Worm (Caenorhabditis elegans) whole organism, young adult: ENCODE measurements around the gene C54F6.6.
A peak's percentile ranks its signal among the peaks of the same experiment; 100 is the strongest.
"Not testable (repeated sequence)": the region's sequence is repeated elsewhere in the genome, so short reads cannot be mapped to it uniquely, and the experiment has no call there.

Experiments
- B0261.1 ChIP-seq: sonication (generic microtip); optimal IDR thresholded peaks from 2 replicates; lab custom pipeline; 2016; ENCODE audit warnings: mild to moderate bottlenecking, missing genetic modification characterization, moderate library complexity, missing compliant biosample characterization
- B0336.3 ChIP-seq: fragments of 200-800 bp; sonication (Bioruptor generic); IDR thresholded peaks from 2 replicates; pipeline ENCODE4 v1.3.6; 2022; ENCODE audit warnings: missing genetic modification characterization, missing compliant biosample characterization
- C06A6.2 ChIP-seq: fragments of 200-800 bp; sonication (Bioruptor generic); conservative IDR thresholded peaks from 2 replicates; pipeline ENCODE4 v1.3.6; 2022; ENCODE audit warnings: missing genetic modification characterization, missing compliant biosample characterization
- F22D6.2 ChIP-seq: sonication (generic microtip); optimal IDR thresholded peaks from 2 replicates; lab custom pipeline; 2016; ENCODE audit warnings: mild to moderate bottlenecking, missing genetic modification characterization, missing compliant biosample characterization
- F49E8.2 ChIP-seq: sonication (generic microtip); optimal IDR thresholded peaks from 3 replicates; lab custom pipeline; 2017; ENCODE audit warnings: missing genetic modification characterization, mild to moderate bottlenecking, missing compliant biosample characterization, antibody characterized with exemption, moderate library complexity; ENCODE audit not compliant: insufficient read depth
- F55B11.4 ChIP-seq: sonication (generic microtip); optimal IDR thresholded peaks from 2 replicates; lab custom pipeline; 2016; ENCODE audit warnings: missing compliant biosample characterization, missing genetic modification characterization, borderline replicate concordance; ENCODE audit not compliant: insufficient read depth
- Y53F4B.3 ChIP-seq: fragments of 200-800 bp; sonication (Bioruptor generic); IDR thresholded peaks from 2 replicates; pipeline ENCODE4 v1.3.6; 2022; ENCODE audit warnings: missing genetic modification reagents, missing genetic modification characterization, missing compliant biosample characterization
- Y95B8A.8 ChIP-seq: fragments of 200-800 bp; sonication (Bioruptor generic); IDR thresholded peaks from 2 replicates; pipeline ENCODE4 v1.3.6; 2022; ENCODE audit warnings: missing genetic modification reagents, missing genetic modification characterization, missing compliant biosample characterization
- akir-1 ChIP-seq: fragments of 200-800 bp; sonication (Bioruptor generic); optimal IDR thresholded peaks from 2 replicates; lab custom pipeline; 2018; ENCODE audit warnings: mild to moderate bottlenecking, missing genetic modification characterization, moderate library complexity, missing compliant biosample characterization
- atf-7 ChIP-seq: sonication (generic microtip); optimal IDR thresholded peaks from 2 replicates; lab custom pipeline; 2017; ENCODE audit warnings: mild to moderate bottlenecking, missing genetic modification characterization, missing compliant biosample characterization
- attf-3 ChIP-seq: fragments of 200-800 bp; sonication (Bioruptor generic); conservative IDR thresholded peaks from 2 replicates; pipeline ENCODE4 v1.3.6; 2022; ENCODE audit warnings: missing genetic modification reagents, missing genetic modification characterization, missing compliant biosample characterization
- ccch-3 ChIP-seq: fragments of 200-800 bp; sonication (Bioruptor generic); optimal IDR thresholded peaks from 2 replicates; lab custom pipeline; 2018; ENCODE audit warnings: mild to moderate bottlenecking, missing genetic modification characterization, missing compliant biosample characterization
- ceh-40 ChIP-seq: fragments of 200-800 bp; sonication (Bioruptor generic); IDR thresholded peaks from 2 replicates; pipeline ENCODE4 v1.3.6; 2022; ENCODE audit warnings: missing genetic modification characterization, missing compliant biosample characterization
- ceh-79 ChIP-seq: sonication (generic microtip); optimal IDR thresholded peaks from 2 replicates; lab custom pipeline; 2017; ENCODE audit warnings: mild to moderate bottlenecking, missing genetic modification characterization, missing compliant biosample characterization
- fkh-3 ChIP-seq: sonication (generic microtip); optimal IDR thresholded peaks from 2 replicates; lab custom pipeline; 2016; ENCODE audit warnings: mild to moderate bottlenecking, missing genetic modification characterization, missing compliant biosample characterization
- gei-17 ChIP-seq: fragments of 200-800 bp; sonication (Bioruptor generic); optimal IDR thresholded peaks from 2 replicates; lab custom pipeline; 2018; ENCODE audit warnings: mild to moderate bottlenecking, missing genetic modification characterization, missing compliant biosample characterization
- hlh-12 ChIP-seq: sonication (generic microtip); optimal IDR thresholded peaks from 2 replicates; lab custom pipeline; 2016; ENCODE audit warnings: missing genetic modification characterization, missing compliant biosample characterization
- hlh-26 ChIP-seq: fragments of 200-800 bp; sonication (Bioruptor generic); conservative IDR thresholded peaks from 2 replicates; pipeline ENCODE4 v1.3.6; 2022; ENCODE audit warnings: missing genetic modification reagents, missing genetic modification characterization, missing compliant biosample characterization
- hmg-20 ChIP-seq: fragments of 200-800 bp; sonication (Bioruptor generic); IDR thresholded peaks from 2 replicates; pipeline ENCODE4 v1.3.6; 2022; ENCODE audit warnings: missing genetic modification reagents, missing genetic modification characterization, missing compliant biosample characterization
- let-607 ChIP-seq, 2 experiments: fragments of 200-800 bp in 1 of 2; sonication (Bioruptor generic) in 1 of 2; sonication (generic microtip) in 1 of 2; optimal IDR thresholded peaks; 2 replicates each; lab custom pipeline; 2016 to 2018; ENCODE audit warnings: mild to moderate bottlenecking in 2 of 2, missing compliant biosample characterization in 2 of 2, missing genetic modification characterization in 2 of 2, moderate library complexity in 2 of 2, missing genotype in 1 of 2
- lin-26 ChIP-seq: fragments of 200-800 bp; sonication (Bioruptor generic); IDR thresholded peaks from 2 replicates; pipeline ENCODE4 v1.3.6; 2022; ENCODE audit warnings: missing genetic modification reagents, missing genetic modification characterization, missing compliant biosample characterization
- lin-54 ChIP-seq: fragments of 200-800 bp; sonication (Bioruptor generic); optimal IDR thresholded peaks from 2 replicates; lab custom pipeline; 2018; ENCODE audit warnings: mild to moderate bottlenecking, missing genetic modification characterization, missing compliant biosample characterization
- lsl-1 ChIP-seq: fragments of 200-800 bp; sonication (Bioruptor generic); optimal IDR thresholded peaks from 2 replicates; lab custom pipeline; 2018; ENCODE audit warnings: mild to moderate bottlenecking, missing genetic modification characterization, moderate library complexity, missing compliant biosample characterization
- lsy-27 ChIP-seq: sonication (generic microtip); optimal IDR thresholded peaks from 2 replicates; lab custom pipeline; 2017; ENCODE audit warnings: missing genetic modification characterization, mild to moderate bottlenecking, missing compliant biosample characterization, antibody characterized with exemption, missing genotype, borderline replicate concordance; ENCODE audit not compliant: insufficient read depth
- madf-6 ChIP-seq: fragments of 200-800 bp; sonication (Bioruptor generic); IDR thresholded peaks from 2 replicates; pipeline ENCODE4 v1.3.6; 2022; ENCODE audit warnings: missing genetic modification reagents, missing genetic modification characterization, missing compliant biosample characterization
- nhr-120 ChIP-seq: fragments of 200-800 bp; sonication (Bioruptor generic); IDR thresholded peaks from 2 replicates; pipeline ENCODE4 v1.3.6; 2022; ENCODE audit warnings: missing genetic modification characterization, missing compliant biosample characterization
- nhr-179 ChIP-seq: sonication (generic microtip); optimal IDR thresholded peaks from 2 replicates; lab custom pipeline; 2016; ENCODE audit warnings: mild to moderate bottlenecking, missing genetic modification characterization, missing compliant biosample characterization
- repo-1 ChIP-seq: sonication (generic microtip); optimal IDR thresholded peaks from 2 replicates; lab custom pipeline; 2017; ENCODE audit warnings: mild to moderate bottlenecking, missing genetic modification characterization, missing compliant biosample characterization
- rpc-1 ChIP-seq, 2 experiments: fragments of 150-350 bp in 1 of 2; sonication (generic microtip) in 1 of 2; optimal IDR thresholded peaks; 2 replicates each; lab custom pipeline; 2014 to 2018; ENCODE audit warnings: missing biosample characterization in 1 of 2, missing genetic modification characterization in 1 of 2, missing genetic modification reagents in 1 of 2, missing genotype in 1 of 2
- snpc-1.3 ChIP-seq: sonication (generic microtip); optimal IDR thresholded peaks from 2 replicates; lab custom pipeline; 2017; ENCODE audit warnings: missing genetic modification characterization, mild to moderate bottlenecking, missing compliant biosample characterization, antibody characterized with exemption, moderate library complexity, missing genotype, missing genetic modification reagents; ENCODE audit not compliant: insufficient read depth
- sptf-2 ChIP-seq: fragments of 200-800 bp; sonication (Bioruptor generic); optimal IDR thresholded peaks from 2 replicates; lab custom pipeline; 2018; ENCODE audit warnings: mild to moderate bottlenecking, missing genetic modification characterization, missing compliant biosample characterization
- ztf-18 ChIP-seq: sonication (generic microtip); optimal IDR thresholded peaks from 2 replicates; lab custom pipeline; 2016; ENCODE audit warnings: missing genotype, mild to moderate bottlenecking, missing genetic modification characterization, missing compliant biosample characterization
- ztf-25 ChIP-seq: fragments of 200-800 bp; sonication (Bioruptor generic); IDR thresholded peaks from 2 replicates; pipeline ENCODE4 v1.3.6; 2022; ENCODE audit warnings: missing genetic modification reagents, missing genetic modification characterization, missing compliant biosample characterization
- ztf-28 ChIP-seq: fragments of 200-800 bp; sonication (Bioruptor generic); IDR thresholded peaks from 2 replicates; pipeline ENCODE4 v1.3.6; 2022; ENCODE audit warnings: missing genetic modification reagents, missing genetic modification characterization, missing compliant biosample characterization

C54F6.6 gene

DNA sequence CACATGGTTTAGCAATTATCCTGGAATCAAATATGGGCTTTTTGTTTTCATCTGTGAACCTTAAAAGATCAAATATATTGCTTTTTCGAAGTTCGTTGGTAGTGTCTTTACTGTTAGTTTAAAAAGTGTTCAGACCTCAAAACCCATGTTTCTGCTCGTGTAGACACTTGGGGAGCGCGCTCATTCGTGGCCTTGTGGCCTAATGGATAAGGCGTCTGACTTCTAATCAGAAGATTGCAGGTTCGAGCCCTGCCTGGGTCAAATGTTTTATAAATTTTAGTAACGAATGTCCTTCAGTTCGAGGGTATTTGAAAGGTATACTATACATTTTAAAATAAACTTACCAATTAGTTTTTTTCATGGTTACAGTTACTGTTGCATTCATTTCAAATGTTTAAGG, 17.3 kb upstream of the C54F6.6 start (continued):
- TF ChIP-seq ccch-3 (GFP tag; lab: Kevin White, UChicago): no peak
- TF ChIP-seq nhr-179 (tag; lab: Kevin White, UChicago): no peak
- TF ChIP-seq lin-26 (GFP tag; lab: Robert Waterston, UW): peak; percentile 55; the same call in 1 of the 2 replicates
- TF ChIP-seq ztf-18 (tag; lab: Kevin White, UChicago): peak; percentile 15
- TF ChIP-seq F22D6.2: no peak
- no peak for TF ChIP-seq madf-6
- TF ChIP-seq hlh-26 (GFP tag; lab: Robert Waterston, UW): no peak
- TF ChIP-seq rpc-1 (optimal IDR thresholded peaks at IDR 0.05; lab: Kevin White, UChicago): peak; percentile 54
- TF ChIP-seq rpc-1 (tag; optimal IDR thresholded peaks at IDR 0.05; lab: Kevin White, UChicago): peak; percentile 73
- TF ChIP-seq, all 124 proteins: peak for 10

- no peak for TF ChIP-seq B0261.1 (tag; lab: Kevin White, UChicago)
- TF ChIP-seq lsy-27 (tag; lab: Kevin White, UChicago): no peak
- TF ChIP-seq gei-17: no peak
- no peak for TF ChIP-seq fkh-3 (tag; lab: Kevin White, UChicago)
- no peak for TF ChIP-seq atf-7 (tag; lab: Kevin White, UChicago)
- no peak for TF ChIP-seq ceh-79
- TF ChIP-seq Y53F4B.3 (GFP tag; lab: Robert Waterston, UW): no peak
- no peak for TF ChIP-seq akir-1 (GFP tag; lab: Kevin White, UChicago)
- TF ChIP-seq F55B11.4 (tag; lab: Kevin White, UChicago): no peak
- no peak for TF ChIP-seq C06A6.2 (GFP tag; lab: Robert Waterston, UW)
- no peak for TF ChIP-seq snpc-1.3
- no peak for TF ChIP-seq nhr-120 (GFP tag; lab: Robert Waterston, UW)
- no peak for TF ChIP-seq lsl-1 (GFP tag; lab: Kevin White, UChicago)
- no peak for TF ChIP-seq ztf-25
- TF ChIP-seq let-607 (tag; optimal IDR thresholded peaks at IDR 0.05; lab: Kevin White, UChicago): no peak
- no peak for TF ChIP-seq hmg-20 (GFP tag; lab: Robert Waterston, UW)
- no peak for TF ChIP-seq lin-54 (GFP tag; lab: Kevin White, UChicago)
- no peak for TF ChIP-seq F49E8.2 (tag; lab: Kevin White, UChicago)
- no peak for TF ChIP-seq attf-3
These were observed 14.9 kb upstream of the C54F6.6 start, which contains the start of the genes str-31 and nhr-172 for ce11 chrV:7508566-7509044. str-31 (minus strand) TSS chrV:7508666. nhr-172 (plus strand) TSS chrV:7508994.

- not testable (repeated sequence) for TF ChIP-seq B0336.3; ztf-28; Y95B8A.8 (GFP tag; lab: Robert Waterston, UW)
- TF ChIP-seq, all 124 proteins: peak for 0; not testable (repeated sequence) for 124
These were observed 12.0 kb upstream of the C54F6.6 start, which contains the start of gene nhr-171 for ce11 chrV:7511465-7511864. nhr-171 (plus strand) TSS chrV:7511765.

ce11 chrV:7514939-7515338, 8.6 kb upstream of the C54F6.6 start, which contains the start of gene srb-18:
srb-18 (plus strand) TSS chrV:7515239.
- no peak for TF ChIP-seq ceh-40
- no peak for TF ChIP-seq F49E8.2 (tag; lab: Kevin White, UChicago)

DNA sequence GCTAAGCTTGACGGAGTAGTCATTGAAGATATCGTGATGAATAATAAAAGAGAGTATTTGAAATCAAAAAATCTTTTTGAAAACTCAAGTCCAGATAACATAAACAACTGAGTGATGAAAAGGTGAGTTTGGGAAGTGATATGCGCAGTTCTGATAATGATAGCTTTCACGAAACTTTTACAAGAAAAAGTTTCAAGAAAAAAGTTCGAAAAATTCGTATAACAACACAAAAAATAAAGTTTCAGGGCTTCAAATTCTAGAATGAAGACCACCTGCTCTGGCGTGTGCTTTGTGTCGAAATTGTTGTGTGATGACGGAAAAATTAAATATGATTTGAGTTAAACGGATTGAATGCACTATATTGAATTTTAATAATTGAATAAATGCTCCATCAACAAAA, 3.4 kb upstream of the C54F6.6 start, which contains the start of gene srb-19:
Gene srb-19, minus strand, starts transcription at position 101 of the 400 bp plus-strand sequence.
- no peak for TF ChIP-seq sptf-2 (GFP tag; lab: Kevin White, UChicago)
- TF ChIP-seq hlh-12 (tag; lab: Kevin White, UChicago): no peak
- no peak for TF ChIP-seq repo-1 (tag; lab: Kevin White, UChicago)
